Fruit fly (Drosophila melanogaster) whole organism, embryonic: Measurements from ENCODE around the gene CG7191.
A peak's percentile ranks its signal among the peaks of the same experiment; 100 is the strongest.

Experiments used
- Aef1 ChIP-seq: fragments of 200-800 bp; sonication (Bioruptor generic); IDR thresholded peaks from 3 replicates; pipeline ENCODE4 v1.3.6; 2022; ENCODE audit warnings: missing biosample characterization, missing genetic modification characterization
- CG1024 ChIP-seq: fragments of 200-800 bp; sonication (Bioruptor generic); IDR thresholded peaks from 2 replicates; pipeline ENCODE4 v1.3.6; 2022; ENCODE audit warnings: missing biosample characterization, missing genetic modification characterization
- CG10274 ChIP-seq: fragments of 200-800 bp; sonication (Bioruptor generic); optimal IDR thresholded peaks from 3 replicates; lab custom pipeline; 2017; ENCODE audit warnings: missing biosample characterization, mild to moderate bottlenecking, missing genetic modification characterization
- CG10321 ChIP-seq: fragments of 200-800 bp; sonication (Bioruptor generic); IDR thresholded peaks from 2 replicates; pipeline ENCODE4 v1.3.6; 2022; ENCODE audit warnings: missing biosample characterization, missing genetic modification characterization
- CG10431 ChIP-seq: fragments of 200-800 bp; sonication (Bioruptor generic); optimal IDR thresholded peaks from 3 replicates; lab custom pipeline; 2018; ENCODE audit warnings: missing biosample characterization, mild to moderate bottlenecking, missing genetic modification characterization
- CG12659 ChIP-seq: fragments of 200-800 bp; sonication (Bioruptor generic); optimal IDR thresholded peaks from 3 replicates; lab custom pipeline; 2017; ENCODE audit warnings: mild to moderate bottlenecking, missing biosample characterization, missing genetic modification reagents, missing genetic modification characterization
- CG13123 ChIP-seq: fragments of 200-800 bp; sonication (Bioruptor generic); optimal IDR thresholded peaks from 2 replicates; lab custom pipeline; 2016; ENCODE audit warnings: missing biosample characterization, missing genetic modification characterization
- CG1602 ChIP-seq: fragments of 200-800 bp; sonication (Bioruptor generic); optimal IDR thresholded peaks from 3 replicates; lab custom pipeline; 2016; ENCODE audit warnings: missing biosample characterization, missing genetic modification characterization
- CG18011 ChIP-seq: fragments of 200-800 bp; sonication (Bioruptor generic); optimal IDR thresholded peaks from 2 replicates; lab custom pipeline; 2017; ENCODE audit warnings: missing biosample characterization, missing genetic modification characterization, mild to moderate bottlenecking, moderate library complexity, missing genotype
- CG2116 ChIP-seq: fragments of 200-800 bp; sonication (Bioruptor generic); optimal IDR thresholded peaks from 3 replicates; lab custom pipeline; 2018; ENCODE audit warnings: missing biosample characterization, mild to moderate bottlenecking, missing genetic modification characterization
- CG2202 ChIP-seq: fragments of 200-800 bp; sonication (Bioruptor generic); optimal IDR thresholded peaks from 2 replicates; lab custom pipeline; 2018; ENCODE audit warnings: missing biosample characterization, mild to moderate bottlenecking, missing genetic modification characterization
- CG2678 ChIP-seq: fragments of 200-800 bp; sonication (Bioruptor generic); optimal IDR thresholded peaks from 3 replicates; lab custom pipeline; 2019; ENCODE audit warnings: missing biosample characterization, mild to moderate bottlenecking, missing genetic modification characterization, moderate library complexity
- CG31365 ChIP-seq: fragments of 200-800 bp; sonication (Bioruptor generic); optimal IDR thresholded peaks from 2 replicates; lab custom pipeline; 2018; ENCODE audit warnings: missing biosample characterization, mild to moderate bottlenecking, missing genetic modification characterization
- CG32532 ChIP-seq: fragments of 200-800 bp; sonication (Bioruptor generic); IDR thresholded peaks from 2 replicates; pipeline ENCODE4 v1.3.6; 2022; ENCODE audit warnings: missing biosample characterization, missing genetic modification characterization
- CG4820 ChIP-seq: fragments of 200-800 bp; sonication (Bioruptor generic); optimal IDR thresholded peaks from 3 replicates; lab custom pipeline; 2016; ENCODE audit warnings: missing biosample characterization, missing genetic modification characterization
- CG6813 ChIP-seq: fragments of 200-800 bp; sonication (Bioruptor generic); optimal IDR thresholded peaks from 2 replicates; lab custom pipeline; 2017; ENCODE audit warnings: missing biosample characterization, missing genetic modification characterization, mild to moderate bottlenecking, moderate library complexity, missing genetic modification reagents
- CG7556 ChIP-seq: fragments of 200-800 bp; sonication (Bioruptor generic); optimal IDR thresholded peaks from 2 replicates; lab custom pipeline; 2017; ENCODE audit warnings: missing biosample characterization, mild to moderate bottlenecking, missing genetic modification characterization
- CG7987 ChIP-seq: fragments of 200-800 bp; sonication (Bioruptor generic); optimal IDR thresholded peaks from 2 replicates; lab custom pipeline; 2018; ENCODE audit warnings: missing biosample characterization, mild to moderate bottlenecking, missing genetic modification characterization, moderate library complexity
- CG9727 ChIP-seq: fragments of 200-800 bp; sonication (Bioruptor generic); optimal IDR thresholded peaks from 3 replicates; lab custom pipeline; 2017; ENCODE audit warnings: missing biosample characterization, mild to moderate bottlenecking, missing genetic modification characterization
- CG9817 ChIP-seq: fragments of 200-800 bp; sonication (Bioruptor generic); optimal IDR thresholded peaks from 2 replicates; lab custom pipeline; 2018; ENCODE audit warnings: missing biosample characterization, mild to moderate bottlenecking, missing genetic modification characterization, moderate library complexity
- Dad ChIP-seq: fragments of 200-800 bp; sonication (Bioruptor generic); optimal IDR thresholded peaks from 3 replicates; lab custom pipeline; 2016; ENCODE audit warnings: missing biosample characterization, missing genetic modification characterization
- ERR ChIP-seq: fragments of 200-800 bp; sonication (Bioruptor generic); optimal IDR thresholded peaks from 2 replicates; lab custom pipeline; 2016; ENCODE audit warnings: missing biosample characterization, missing genetic modification characterization
- Ets97D ChIP-seq: fragments of 200-800 bp; sonication (Bioruptor generic); optimal IDR thresholded peaks from 3 replicates; lab custom pipeline; 2016; ENCODE audit warnings: missing biosample characterization, missing genetic modification characterization
- HHEX ChIP-seq: fragments of 200-800 bp; sonication (Bioruptor generic); optimal IDR thresholded peaks from 3 replicates; lab custom pipeline; 2017; ENCODE audit warnings: missing biosample characterization, mild to moderate bottlenecking, missing genetic modification characterization, missing genetic modification reagents
- Max ChIP-seq: fragments of 200-800 bp; sonication (Bioruptor generic); optimal IDR thresholded peaks from 2 replicates; lab custom pipeline; 2016; ENCODE audit warnings: missing biosample characterization, mild to moderate bottlenecking, missing genetic modification characterization
- Optix ChIP-seq: fragments of 200-800 bp; sonication (Bioruptor generic); IDR thresholded peaks from 3 replicates; pipeline ENCODE4 v1.3.6; 2022; ENCODE audit warnings: missing biosample characterization, missing genetic modification characterization
- Ptx1 ChIP-seq: fragments of 200-800 bp; sonication (Bioruptor generic); IDR thresholded peaks from 2 replicates; pipeline ENCODE4 v1.3.6; 2022; ENCODE audit warnings: missing biosample characterization, missing genetic modification characterization
- Trl ChIP-seq, 3 experiments: fragments of >200 bp in 2 of 3; fragments of 200-800 bp in 1 of 3; sonication (Bioruptor generic) in 1 of 3; optimal IDR thresholded peaks; 2 replicates in 1 of 3; 3 replicates in 2 of 3; lab custom pipeline; 2016 to 2017; ENCODE audit warnings: missing biosample characterization in 1 of 3, missing genetic modification characterization in 1 of 3
- ap ChIP-seq: fragments of 200-800 bp; sonication (Bioruptor generic); IDR thresholded peaks from 2 replicates; pipeline ENCODE4 v1.3.6; 2022; ENCODE audit warnings: missing biosample characterization, missing genetic modification characterization
- ara ChIP-seq: fragments of 200-800 bp; sonication (Bioruptor generic); IDR thresholded peaks from 2 replicates; pipeline ENCODE4 v1.3.6; 2022; ENCODE audit warnings: missing biosample characterization, missing genetic modification characterization
- ato ChIP-seq: fragments of 200-800 bp; sonication (Bioruptor generic); IDR thresholded peaks from 2 replicates; pipeline ENCODE4 v1.3.6; 2022; ENCODE audit warnings: missing biosample characterization, missing genetic modification characterization; ENCODE audit not compliant: partially characterized antibody
- cas ChIP-seq: fragments of 200-800 bp; sonication (Bioruptor generic); IDR thresholded peaks from 2 replicates; pipeline ENCODE4 v1.3.6; 2022; ENCODE audit warnings: missing biosample characterization, missing genetic modification characterization
- danr ChIP-seq: fragments of 200-800 bp; sonication (Bioruptor generic); IDR thresholded peaks from 2 replicates; pipeline ENCODE4 v1.3.6; 2022; ENCODE audit warnings: missing biosample characterization, missing genetic modification characterization
- disco-r ChIP-seq: fragments of 200-800 bp; sonication (Bioruptor generic); optimal IDR thresholded peaks from 2 replicates; lab custom pipeline; 2016; ENCODE audit warnings: missing biosample characterization, missing genetic modification characterization
- emc ChIP-seq: fragments of 200-800 bp; sonication (Bioruptor generic); optimal IDR thresholded peaks from 2 replicates; lab custom pipeline; 2016; ENCODE audit warnings: missing biosample characterization, missing genetic modification characterization
- eyg ChIP-seq: fragments of 200-800 bp; sonication (Bioruptor generic); optimal IDR thresholded peaks from 3 replicates; lab custom pipeline; 2016; ENCODE audit warnings: missing biosample characterization, missing genetic modification characterization
- grn ChIP-seq: fragments of 200-800 bp; sonication (Bioruptor generic); optimal IDR thresholded peaks from 3 replicates; lab custom pipeline; 2017; ENCODE audit warnings: missing biosample characterization, missing genetic modification characterization
- gsb ChIP-seq: fragments of 200-800 bp; sonication (Bioruptor generic); IDR thresholded peaks from 2 replicates; pipeline ENCODE4 v1.3.6; 2022; ENCODE audit warnings: missing biosample characterization, missing genetic modification characterization
- ham ChIP-seq: fragments of 200-800 bp; sonication (Bioruptor generic); IDR thresholded peaks from 2 replicates; pipeline ENCODE4 v1.3.6; 2022; ENCODE audit warnings: missing biosample characterization, missing genetic modification characterization
- insv ChIP-seq, 2 experiments: fragments of 200-800 bp; sonication (Bioruptor generic); optimal IDR thresholded peaks; 3 replicates each; lab custom pipeline; 2016 to 2018; ENCODE audit warnings: missing biosample characterization in 2 of 2, missing genetic modification characterization in 2 of 2
- jumu ChIP-seq: fragments of 200-800 bp; sonication (Bioruptor generic); optimal IDR thresholded peaks from 3 replicates; lab custom pipeline; 2016; ENCODE audit warnings: missing biosample characterization, missing genetic modification characterization
- kah ChIP-seq: fragments of 200-800 bp; sonication (Bioruptor generic); optimal IDR thresholded peaks from 2 replicates; lab custom pipeline; 2018; ENCODE audit warnings: missing biosample characterization, mild to moderate bottlenecking, missing genetic modification characterization
- knrl ChIP-seq: fragments of 200-800 bp; sonication (Bioruptor generic); IDR thresholded peaks from 3 replicates; pipeline ENCODE4 v1.3.6; 2022; ENCODE audit warnings: missing biosample characterization, missing genetic modification characterization; ENCODE audit not compliant: partially characterized antibody
- lmd ChIP-seq: fragments of 200-800 bp; sonication (Bioruptor generic); IDR thresholded peaks from 2 replicates; pipeline ENCODE4 v1.3.6; 2022; ENCODE audit warnings: missing biosample characterization, missing genetic modification characterization
- luna ChIP-seq: fragments of 200-800 bp; sonication (Bioruptor generic); optimal IDR thresholded peaks from 2 replicates; lab custom pipeline; 2016; ENCODE audit warnings: missing biosample characterization, missing genetic modification characterization
- nom ChIP-seq: fragments of 200-800 bp; sonication (Bioruptor generic); optimal IDR thresholded peaks from 2 replicates; lab custom pipeline; 2017; ENCODE audit warnings: missing biosample characterization, missing genetic modification characterization, mild to moderate bottlenecking, moderate library complexity, missing genetic modification reagents
- pb ChIP-seq: fragments of 200-800 bp; sonication (Bioruptor generic); optimal IDR thresholded peaks from 3 replicates; lab custom pipeline; 2016; ENCODE audit warnings: missing biosample characterization, missing genetic modification characterization
- ranshi ChIP-seq: fragments of 200-800 bp; sonication (Bioruptor generic); IDR thresholded peaks from 2 replicates; pipeline ENCODE4 v1.3.6; 2022; ENCODE audit warnings: missing biosample characterization, missing genetic modification characterization
- run ChIP-seq: fragments of 200-800 bp; sonication (Bioruptor generic); optimal IDR thresholded peaks from 3 replicates; lab custom pipeline; 2018; ENCODE audit warnings: missing biosample characterization, mild to moderate bottlenecking, missing genetic modification characterization
- vvl ChIP-seq: fragments of 200-800 bp; sonication (Bioruptor generic); IDR thresholded peaks from 2 replicates; pipeline ENCODE4 v1.3.6; 2022; ENCODE audit warnings: missing biosample characterization, missing genetic modification characterization

Gene CG7191

dm6 chr2L:7790448-7791355, 23.3 kb downstream of the CG7191 start, which contains the start of gene CG7149 (continued):
- TF ChIP-seq CG2116 (GFP tag; lab: Kevin White, UChicago), result peak; percentile 2
- TF ChIP-seq CG6813 (GFP tag; lab: Kevin White, UChicago), result no peak
- TF ChIP-seq ato (GFP tag; lab: Robert Waterston, UW), result no peak
- TF ChIP-seq CG4820 (GFP tag; lab: Kevin White, UChicago), result no peak
- no peak for TF ChIP-seq ap
- no peak for TF ChIP-seq lmd (GFP tag; lab: Robert Waterston, UW)
- TF ChIP-seq run (tag; lab: Kevin White, UChicago), result no peak
- TF ChIP-seq jumu (GFP tag; lab: Kevin White, UChicago), result no peak
- TF ChIP-seq CG32532, result no peak
- TF ChIP-seq Aef1 (GFP tag; lab: Robert Waterston, UW), result no peak
- TF ChIP-seq Dad (GFP tag; lab: Kevin White, UChicago), result no peak
- no peak for TF ChIP-seq CG7987 (GFP tag; lab: Kevin White, UChicago)
- TF ChIP-seq insv (GFP tag; optimal IDR thresholded peaks at IDR 0.05; lab: Kevin White, UChicago), result no peak
- no peak for TF ChIP-seq emc (GFP tag; lab: Kevin White, UChicago)
- peak; percentile 20 for TF ChIP-seq CG2678
- TF ChIP-seq grn (GFP tag; lab: Kevin White, UChicago), result peak; percentile 54
- no peak for TF ChIP-seq ham (GFP tag; lab: Robert Waterston, UW)
- TF ChIP-seq Ptx1, result no peak
- TF ChIP-seq knrl (GFP tag; lab: Robert Waterston, UW), result no peak
- TF ChIP-seq Ets97D (GFP tag; lab: Kevin White, UChicago), result no peak
- no peak for TF ChIP-seq kah (GFP tag; lab: Kevin White, UChicago)
- no peak for TF ChIP-seq CG10274
- TF ChIP-seq CG1024, result no peak
- no peak for TF ChIP-seq luna
- TF ChIP-seq CG31365 (tag; lab: Kevin White, UChicago), result no peak
- TF ChIP-seq cas (GFP tag; lab: Robert Waterston, UW), result no peak
- no peak for TF ChIP-seq HHEX (GFP tag; lab: Kevin White, UChicago)
- no peak for TF ChIP-seq disco-r (GFP tag; lab: Kevin White, UChicago)
- TF ChIP-seq CG10431, result no peak
- TF ChIP-seq vvl (GFP tag; lab: Robert Waterston, UW), result no peak
- no peak for TF ChIP-seq ranshi (GFP tag; lab: Robert Waterston, UW)
- peak; percentile 33 for TF ChIP-seq CG7556
- no peak; the same call in 1 of the 2 replicates for TF ChIP-seq ara
- no peak for TF ChIP-seq CG13123 (GFP tag; lab: Kevin White, UChicago)
- TF ChIP-seq CG10321 (GFP tag; lab: Robert Waterston, UW), result no peak
- TF ChIP-seq CG1602 (GFP tag; lab: Kevin White, UChicago), result no peak
- TF ChIP-seq CG18011 (GFP tag; lab: Kevin White, UChicago), result no peak
- no peak for TF ChIP-seq ERR (GFP tag; lab: Kevin White, UChicago)
- no peak for TF ChIP-seq gsb (GFP tag; lab: Robert Waterston, UW)
- TF ChIP-seq Trl (optimal IDR thresholded peaks at IDR 0.05; lab: Kevin White, UChicago), result no peak
- TF ChIP-seq Trl (GFP tag; optimal IDR thresholded peaks at IDR 0.05; lab: Kevin White, UChicago), result no peak
- no peak for TF ChIP-seq pb (GFP tag; lab: Kevin White, UChicago)
- TF ChIP-seq CG2202 (tag; lab: Kevin White, UChicago), result no peak
- TF ChIP-seq CG12659 (GFP tag; lab: Kevin White, UChicago), result peak; percentile 18
- peak; percentile 10 for TF ChIP-seq CG9817 (tag; lab: Kevin White, UChicago)
- no peak for TF ChIP-seq danr
- no peak for TF ChIP-seq Max
- peak; percentile 2 for TF ChIP-seq nom (GFP tag; lab: Kevin White, UChicago)
- TF ChIP-seq Optix (GFP tag; lab: Robert Waterston, UW), result no peak
- no peak for TF ChIP-seq eyg (GFP tag; lab: Kevin White, UChicago)
- TF ChIP-seq CG9727 (GFP tag; lab: Kevin White, UChicago), result no peak
